Worm (Caenorhabditis elegans): ENCODE measurements around the gene nspb-10.

nspb-10 gene

DNA sequence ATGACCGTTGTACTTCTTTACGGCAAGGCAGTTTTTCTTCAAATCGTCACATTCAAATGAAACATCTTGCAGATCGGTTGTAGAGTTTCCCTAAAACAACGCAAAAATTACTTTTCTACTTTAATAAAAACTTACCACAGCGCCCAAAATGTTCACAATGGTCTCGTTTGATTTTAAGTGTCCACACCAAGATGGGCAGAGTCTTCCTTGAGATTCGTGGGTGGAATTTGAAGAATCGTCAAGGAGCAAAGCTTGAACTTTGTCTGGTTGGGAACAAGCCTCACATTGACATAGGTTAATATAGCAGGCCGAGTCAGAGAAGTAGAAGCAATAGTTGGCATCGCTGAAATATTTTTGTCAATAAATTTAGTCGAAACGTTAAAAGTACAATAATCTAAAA, 17.0 kb upstream of the nspb-10 start (continued):
- TF ChIP-seq F49E8.2 (tag; optimal IDR thresholded peaks at IDR 0.05; ENCODE audit: borderline replicate concordance) = no peak
- TF ChIP-seq nhr-10 (tag; optimal IDR thresholded peaks at IDR 0.05) = no peak
- TF ChIP-seq spr-1 (tag; optimal IDR thresholded peaks at IDR 0.05) = no peak

DNA sequence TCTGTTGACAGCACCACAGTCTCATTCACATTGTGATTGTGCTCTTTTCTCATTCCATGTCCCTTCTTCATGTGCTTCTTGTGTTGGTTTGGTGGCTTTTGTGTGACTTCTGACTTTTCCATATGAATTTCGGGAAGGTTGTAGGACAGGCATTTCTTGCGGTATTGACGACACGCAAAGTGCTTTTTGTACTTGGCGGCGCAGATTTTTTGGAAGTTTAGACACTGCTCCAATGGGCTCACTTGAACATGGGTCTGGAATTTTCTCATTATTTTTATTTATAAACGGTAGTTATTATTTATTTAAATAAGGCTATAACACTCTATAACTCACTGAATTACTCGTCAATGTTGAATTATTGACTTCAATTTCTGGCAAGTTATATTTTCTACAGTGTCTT, 16.2 kb upstream of the nspb-10 start:
- TF ChIP-seq ama-1 (optimal IDR thresholded peaks at IDR 0.05) = peak; percentile 59
- TF ChIP-seq dmd-6 (GFP tag; IDR thresholded peaks at IDR 0.05) = peak; percentile 35; the same call in 1 of the 2 replicates
- TF ChIP-seq nhr-42 (GFP tag; IDR thresholded peaks at IDR 0.05) = 0 out of 2 replicates have a peak, but pooled peaks have one; percentile 4
- no peak for TF ChIP-seq lin-1 (GFP tag; IDR thresholded peaks at IDR 0.05)
- 0 out of 2 replicates have a peak, but pooled peaks have one; percentile 9 for TF ChIP-seq snpc-1.2 (GFP tag; IDR thresholded peaks at IDR 0.05)
- TF ChIP-seq php-3 (GFP tag; IDR thresholded peaks at IDR 0.05) = peak; percentile 52; the same call in 1 of the 2 replicates
- no peak for TF ChIP-seq fos-1 (tag; optimal IDR thresholded peaks at IDR 0.05)
- TF ChIP-seq Y75B8A.6 (GFP tag; IDR thresholded peaks at IDR 0.05) = 0 out of 2 replicates have a peak, but pooled peaks have one; percentile 39
- no peak for TF ChIP-seq arid-1 (GFP tag; conservative IDR thresholded peaks at IDR 0.05)
- TF ChIP-seq gei-8 (GFP tag; optimal IDR thresholded peaks at IDR 0.05) = no peak
- no peak for TF ChIP-seq F10B5.3 (tag; optimal IDR thresholded peaks at IDR 0.05)
- no peak for TF ChIP-seq daf-16 (GFP tag; optimal IDR thresholded peaks at IDR 0.05)
- TF ChIP-seq daf-16 (tag; optimal IDR thresholded peaks at IDR 0.05) = peak; percentile 50
- 0 out of 2 replicates have a peak, but pooled peaks have one; percentile 36 for TF ChIP-seq mxl-2 (GFP tag; conservative IDR thresholded peaks at IDR 0.05)

DNA sequence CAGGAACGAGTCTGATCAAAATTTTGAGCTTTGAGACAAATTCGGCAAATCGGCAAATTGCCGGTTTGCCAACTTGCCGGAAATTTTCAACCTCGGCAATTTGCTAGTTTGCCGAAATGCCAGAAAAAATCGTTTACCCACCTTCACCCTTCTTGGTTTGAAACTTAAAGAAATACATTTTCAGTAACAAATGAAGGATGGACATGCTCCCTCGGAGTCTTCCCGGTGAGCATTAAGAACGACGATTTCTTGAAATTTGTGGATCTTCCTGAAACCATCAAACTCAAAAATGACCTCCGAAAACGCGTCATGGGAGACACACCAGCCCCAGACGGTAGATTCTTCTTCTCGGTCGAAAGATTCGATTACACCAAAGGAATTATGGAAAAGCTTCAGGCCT, 14.7 kb upstream of the nspb-10 start:
- no peak for TF ChIP-seq D1046.2 (GFP tag; IDR thresholded peaks at IDR 0.05)
- 0 out of 2 replicates have a peak, but pooled peaks have one; percentile 27 for TF ChIP-seq php-3 (GFP tag; IDR thresholded peaks at IDR 0.05)
- TF ChIP-seq ama-1 (optimal IDR thresholded peaks at IDR 0.05) = peak; percentile 34
- TF ChIP-seq pqm-1 (tag; optimal IDR thresholded peaks at IDR 0.05) = no peak
- no peak for TF ChIP-seq mdl-1 (tag; optimal IDR thresholded peaks at IDR 0.05)
- TF ChIP-seq nhr-41 (GFP tag; IDR thresholded peaks at IDR 0.05) = no peak
- peak; percentile 96 for TF ChIP-seq aha-1 (tag)
- TF ChIP-seq saeg-2 (GFP tag; IDR thresholded peaks at IDR 0.05) = no peak
- TF ChIP-seq egl-27 (tag; optimal IDR thresholded peaks at IDR 0.05) = no peak
- no peak for TF ChIP-seq dve-1 (tag; optimal IDR thresholded peaks at IDR 0.05; ENCODE audit: insufficient read depth)
- no peak for TF ChIP-seq tra-1 (GFP tag; IDR thresholded peaks at IDR 0.05)

DNA sequence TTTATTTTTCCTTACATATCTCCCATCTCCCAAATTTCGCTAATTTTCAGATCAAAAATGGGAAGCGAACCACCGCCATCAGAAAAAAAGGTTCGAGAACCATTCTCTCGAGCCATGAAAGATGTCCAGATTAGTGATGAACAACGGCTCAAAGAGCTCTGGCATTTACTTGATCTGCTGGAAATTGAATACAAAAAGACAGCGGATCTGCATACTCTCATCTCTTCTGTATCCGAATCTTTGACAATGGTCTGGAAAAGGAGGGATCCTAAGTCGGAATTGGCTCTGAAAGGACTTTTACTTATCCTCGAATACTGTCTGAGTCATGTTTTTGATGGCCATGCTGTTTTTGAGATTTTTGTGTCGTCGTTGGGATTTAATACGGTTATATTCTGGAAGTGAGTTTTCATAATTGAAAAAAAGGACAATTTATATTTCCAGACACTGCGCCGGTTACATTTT, 12.8 kb upstream of the nspb-10 start, which contains the start of gene tps-2:
Gene tps-2, plus strand, starts transcription at position 51 of the 462 bp plus-strand sequence.
- TF ChIP-seq ctbp-1 (GFP tag; IDR thresholded peaks at IDR 0.05) (peak; percentile 29; the same call in 1 of the 2 replicates), dpl-1 (GFP tag; optimal IDR thresholded peaks at IDR 0.05) (no peak), unc-39 (tag; optimal IDR thresholded peaks at IDR 0.05) (no peak), lsy-2 (tag; optimal IDR thresholded peaks at IDR 0.05) (peak in 1 of 2 experiments; percentile 18), sdz-12 (GFP tag; optimal IDR thresholded peaks at IDR 0.05) (peak; percentile 28), Y105C5A.15 (GFP tag; IDR thresholded peaks at IDR 0.05) (0 out of 2 replicates have a peak, but pooled peaks have one; percentile 28), mep-1 (tag; optimal IDR thresholded peaks at IDR 0.05) (peak; percentile 9), mes-2 (tag; optimal IDR thresholded peaks at IDR 0.05; ENCODE audit: poor library complexity, severe bottlenecking) (no peak), Y75B8A.6 (GFP tag; IDR thresholded peaks at IDR 0.05) (peak; percentile 5; the same call in 1 of the 2 replicates), aha-1 (tag) (peak; percentile 96), arid-1 (GFP tag; conservative IDR thresholded peaks at IDR 0.05) (peak; percentile 12; the same call in 1 of the 2 replicates), T20F7.1 (GFP tag; optimal IDR thresholded peaks at IDR 0.05) (peak; percentile 0), hlh-30 (tag; optimal IDR thresholded peaks at IDR 0.05; ENCODE audit: insufficient read depth) (no peak)
